Worm (Caenorhabditis elegans) whole organism, L4 larva: ENCODE results near the gene ruvb-2.

Experiments
- F26F4.8 ChIP-seq: fragments of 200-800 bp; sonication (Bioruptor generic); conservative IDR thresholded peaks from 2 replicates; pipeline ENCODE4 v1.3.6; 2022; ENCODE audit warnings: missing genetic modification characterization, missing compliant biosample characterization
- Y48G9A.11 ChIP-seq: fragments of 200-800 bp; sonication (Bioruptor generic); IDR thresholded peaks from 2 replicates; pipeline ENCODE4 v1.3.6; 2022; ENCODE audit warnings: missing genetic modification reagents, missing genetic modification characterization, missing compliant biosample characterization
- Y5F2A.4 ChIP-seq: fragments of 200-800 bp; sonication (Bioruptor generic); optimal IDR thresholded peaks from 2 replicates; lab custom pipeline; 2018; ENCODE audit warnings: mild to moderate bottlenecking, missing genetic modification characterization, missing compliant biosample characterization
- aha-1 ChIP-seq: fragments of 150-350 bp; peaks from one replicate; lab custom pipeline; 2014; ENCODE audit warnings: missing biosample characterization, missing genetic modification characterization
- arid-1 ChIP-seq: fragments of 200-800 bp; sonication (Bioruptor generic); conservative IDR thresholded peaks from 2 replicates; pipeline ENCODE4 v1.3.6; 2022; ENCODE audit warnings: missing genetic modification reagents, missing genetic modification characterization, missing compliant biosample characterization
- attf-4 ChIP-seq: sonication (generic microtip); optimal IDR thresholded peaks from 3 replicates; lab custom pipeline; 2017; ENCODE audit warnings: missing biosample characterization, missing genetic modification characterization
- ceh-20 ChIP-seq: fragments of 200-800 bp; sonication (Bioruptor generic); IDR thresholded peaks from 2 replicates; pipeline ENCODE4 v1.3.6; 2022; ENCODE audit warnings: missing genetic modification reagents, missing genetic modification characterization, missing compliant biosample characterization
- ceh-32 ChIP-seq: sonication (generic microtip); optimal IDR thresholded peaks from 2 replicates; lab custom pipeline; 2016; ENCODE audit warnings: mild to moderate bottlenecking, missing genetic modification characterization, missing compliant biosample characterization; ENCODE audit not compliant: poor library complexity
- dmd-6 ChIP-seq: fragments of 200-800 bp; sonication (Bioruptor generic); IDR thresholded peaks from 2 replicates; pipeline ENCODE4 v1.3.6; 2022; ENCODE audit warnings: missing genetic modification reagents, missing genetic modification characterization, missing compliant biosample characterization
- dmd-8 ChIP-seq: fragments of 200-800 bp; sonication (Bioruptor generic); IDR thresholded peaks from 2 replicates; pipeline ENCODE4 v1.3.6; 2022; ENCODE audit warnings: missing genetic modification characterization, missing compliant biosample characterization
- fkh-10 ChIP-seq: fragments of 150-350 bp; optimal IDR thresholded peaks from 2 replicates; lab custom pipeline; 2014; ENCODE audit warnings: missing biosample characterization, missing genetic modification reagents, missing genetic modification characterization
- lim-7 ChIP-seq: fragments of 200-800 bp; sonication (Bioruptor generic); IDR thresholded peaks from 2 replicates; pipeline ENCODE4 v1.3.6; 2022; ENCODE audit warnings: missing genetic modification characterization, missing compliant biosample characterization
- lin-1 ChIP-seq: fragments of 200-800 bp; sonication (Bioruptor generic); IDR thresholded peaks from 2 replicates; pipeline ENCODE4 v1.3.6; 2022; ENCODE audit warnings: missing genetic modification reagents, missing genetic modification characterization, missing compliant biosample characterization
- lin-38 ChIP-seq: fragments of 200-800 bp; sonication (Bioruptor generic); IDR thresholded peaks from 2 replicates; pipeline ENCODE4 v1.3.6; 2022; ENCODE audit warnings: missing genetic modification reagents, missing genetic modification characterization, missing compliant biosample characterization
- madf-5 ChIP-seq, 2 experiments: fragments of 200-800 bp; sonication (Bioruptor generic); IDR thresholded peaks; 2 replicates each; pipeline ENCODE4 v1.3.6; 2022; ENCODE audit warnings: missing compliant biosample characterization in 2 of 2, missing genetic modification characterization in 2 of 2
- mxl-2 ChIP-seq: fragments of 200-800 bp; sonication (Bioruptor generic); conservative IDR thresholded peaks from 2 replicates; pipeline ENCODE4 v1.3.6; 2022; ENCODE audit warnings: missing genetic modification reagents, missing genetic modification characterization, missing compliant biosample characterization
- nhr-10 ChIP-seq: fragments of 150-350 bp; optimal IDR thresholded peaks from 2 replicates; lab custom pipeline; 2014; ENCODE audit warnings: missing biosample characterization, missing genetic modification characterization
- nhr-41 ChIP-seq: fragments of 200-800 bp; sonication (Bioruptor generic); IDR thresholded peaks from 2 replicates; pipeline ENCODE4 v1.3.6; 2022; ENCODE audit warnings: missing genetic modification reagents, missing genetic modification characterization, missing compliant biosample characterization
- nhr-48 ChIP-seq: sonication (generic microtip); optimal IDR thresholded peaks from 2 replicates; lab custom pipeline; 2016; ENCODE audit warnings: mild to moderate bottlenecking, missing genetic modification characterization, missing compliant biosample characterization
- pha-4 ChIP-seq, 2 experiments: fragments of 150-350 bp in 1 of 2; fragments of 200-800 bp in 1 of 2; sonication (Bioruptor generic) in 1 of 2; IDR thresholded peaks in 1 of 2; optimal IDR thresholded peaks in 1 of 2; 2 replicates each; pipeline versions ENCODE4 v1.3.6 to Lab custom; 2014 to 2022; ENCODE audit warnings: missing genetic modification characterization in 2 of 2, missing genetic modification reagents in 2 of 2, missing biosample characterization in 1 of 2, missing compliant biosample characterization in 1 of 2
- rbr-2 ChIP-seq: sonication (generic microtip); optimal IDR thresholded peaks from 2 replicates; lab custom pipeline; 2016; ENCODE audit warnings: missing genotype, missing genetic modification characterization, missing compliant biosample characterization
- sdz-12 ChIP-seq: fragments of 200-800 bp; sonication (Bioruptor generic); optimal IDR thresholded peaks from 2 replicates; lab custom pipeline; 2018; ENCODE audit warnings: mild to moderate bottlenecking, missing genetic modification characterization, missing compliant biosample characterization
- skn-1 ChIP-seq: fragments of 150-350 bp; optimal IDR thresholded peaks from 2 replicates; lab custom pipeline; 2014; ENCODE audit warnings: missing biosample characterization, missing genetic modification characterization
- snpc-4 ChIP-seq: fragments of 150-350 bp; optimal IDR thresholded peaks from 2 replicates; lab custom pipeline; 2014; ENCODE audit warnings: missing biosample characterization, missing genetic modification characterization
- spr-1 ChIP-seq: sonication (generic microtip); optimal IDR thresholded peaks from 2 replicates; lab custom pipeline; 2016; ENCODE audit warnings: mild to moderate bottlenecking, missing genetic modification characterization, missing compliant biosample characterization
- tra-1 ChIP-seq: fragments of 200-800 bp; sonication (Bioruptor generic); IDR thresholded peaks from 2 replicates; pipeline ENCODE4 v1.3.6; 2022; ENCODE audit warnings: missing genetic modification reagents, missing genetic modification characterization, missing compliant biosample characterization
- unc-39 ChIP-seq: sonication (generic microtip); optimal IDR thresholded peaks from 2 replicates; lab custom pipeline; 2017; ENCODE audit warnings: missing biosample characterization, missing genetic modification characterization
- zag-1 ChIP-seq: fragments of 150-350 bp; optimal IDR thresholded peaks from 2 replicates; lab custom pipeline; 2014; ENCODE audit warnings: missing biosample characterization, missing genetic modification characterization
- zfp-2 ChIP-seq: sonication (generic microtip); optimal IDR thresholded peaks from 2 replicates; lab custom pipeline; 2016; ENCODE audit warnings: mild to moderate bottlenecking, missing genetic modification characterization, missing compliant biosample characterization
- zip-2 ChIP-seq: fragments of 150-350 bp; optimal IDR thresholded peaks from 2 replicates; lab custom pipeline; 2014; ENCODE audit warnings: missing biosample characterization, missing genetic modification characterization
- ztf-7 ChIP-seq: fragments of 150-350 bp; optimal IDR thresholded peaks from 2 replicates; lab custom pipeline; 2014; ENCODE audit warnings: missing biosample characterization, missing genetic modification characterization

ruvb-2 gene

DNA sequence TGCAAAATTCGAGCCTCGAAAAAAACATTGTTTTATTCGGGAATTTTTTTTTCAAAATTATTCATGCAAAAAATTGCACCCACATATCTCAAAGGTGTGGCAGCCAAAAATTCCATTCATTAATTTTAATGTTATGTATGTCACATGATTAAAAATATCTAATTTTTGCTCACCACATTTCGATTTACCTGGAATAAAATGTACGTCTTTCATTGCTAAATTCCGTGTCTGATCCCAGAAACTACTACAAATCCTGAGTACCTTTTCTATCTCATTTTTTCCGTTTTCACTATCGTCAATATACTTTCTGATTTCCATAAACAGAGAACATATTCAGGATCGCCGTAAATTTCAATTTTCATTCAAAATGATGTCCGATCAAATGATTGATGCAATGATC, 46.2 kb downstream of the ruvb-2 start, which contains the start of gene srx-19:
srx-19 (plus strand) TSS at position 301 of the 400 bp plus-strand sequence.
- TF ChIP-seq fkh-10 (GFP tag; lab: Kevin White, UChicago) (no peak), arid-1 (GFP tag; lab: Robert Waterston, UW) (no peak), zfp-2 (no peak), zag-1 (tag; lab: Kevin White, UChicago) (no peak), aha-1 (tag; lab: Kevin White, UChicago) (no peak), madf-5 (GFP tag; IDR thresholded peaks at IDR 0.05; lab: Robert Waterston, UW) (no peak), mxl-2 (no peak), skn-1 (tag; lab: Kevin White, UChicago) (no peak), ztf-7 (tag; lab: Kevin White, UChicago) (no peak), snpc-4 (tag; lab: Kevin White, UChicago) (no peak), rbr-2 (tag; lab: Kevin White, UChicago) (no peak), Y5F2A.4 (no peak), nhr-41 (GFP tag; lab: Robert Waterston, UW) (no peak), nhr-48 (tag; lab: Kevin White, UChicago) (no peak)

- no peak for TF ChIP-seq Y48G9A.11
- no peak for TF ChIP-seq pha-4 (GFP tag; IDR thresholded peaks at IDR 0.05; lab: Robert Waterston, UW)
- no peak for TF ChIP-seq pha-4 (tag; optimal IDR thresholded peaks at IDR 0.05; lab: Kevin White, UChicago)
- TF ChIP-seq skn-1 (tag; lab: Kevin White, UChicago): no peak
- TF ChIP-seq F26F4.8: no peak
- no peak for TF ChIP-seq dmd-6 (GFP tag; lab: Robert Waterston, UW)
- no peak for TF ChIP-seq spr-1 (tag; lab: Kevin White, UChicago)
- TF ChIP-seq ceh-20: no peak
- no peak for TF ChIP-seq attf-4 (tag; lab: Kevin White, UChicago)
- no peak for TF ChIP-seq zip-2
- no peak for TF ChIP-seq snpc-4 (tag; lab: Kevin White, UChicago)
- no peak for TF ChIP-seq ceh-32 (tag; lab: Kevin White, UChicago)
- TF ChIP-seq lin-1 (GFP tag; lab: Robert Waterston, UW): no peak
- TF ChIP-seq lin-38 (GFP tag; lab: Robert Waterston, UW): no peak
- TF ChIP-seq lim-7 (GFP tag; lab: Robert Waterston, UW): no peak
- TF ChIP-seq sdz-12 (GFP tag; lab: Kevin White, UChicago): no peak
- TF ChIP-seq dmd-8 (GFP tag; lab: Robert Waterston, UW): no peak
- TF ChIP-seq unc-39 (tag; lab: Kevin White, UChicago): no peak
- no peak for TF ChIP-seq tra-1
- TF ChIP-seq nhr-10 (tag; lab: Kevin White, UChicago): no peak
Measured at ce11 chrIV:6867791-6868190, 51.4 kb downstream of the ruvb-2 start, which contains the start of gene srx-20. srx-20 (plus strand) TSS chrIV:6868091.
